Worm (Caenorhabditis elegans) whole organism, L2 larva: ENCODE measurements around the gene nape-1.

Source experiments
- C34F6.9 ChIP-seq: fragments of 150-350 bp; optimal IDR thresholded peaks from 2 replicates; lab custom pipeline; 2014; ENCODE audit warnings: missing biosample characterization, missing genetic modification characterization
- R02D3.7 ChIP-seq: fragments of 150-350 bp; optimal IDR thresholded peaks from 2 replicates; lab custom pipeline; 2014; ENCODE audit warnings: missing biosample characterization, missing genetic modification characterization
- ZK546.5 ChIP-seq: sonication (generic microtip); optimal IDR thresholded peaks from 2 replicates; lab custom pipeline; 2017; ENCODE audit warnings: missing biosample characterization, missing genetic modification characterization
- alr-1 ChIP-seq: fragments of 150-350 bp; optimal IDR thresholded peaks from 2 replicates; lab custom pipeline; 2014; ENCODE audit warnings: missing biosample characterization, missing genetic modification characterization
- aly-2 ChIP-seq: fragments of 150-350 bp; optimal IDR thresholded peaks from 2 replicates; lab custom pipeline; 2014; ENCODE audit warnings: missing biosample characterization, missing genetic modification characterization
- ama-1 ChIP-seq: fragments of 150-350 bp; optimal IDR thresholded peaks from 2 replicates; lab custom pipeline; 2018; ENCODE audit warnings: inconsistent platforms
- ceh-16 ChIP-seq: fragments of 150-350 bp; optimal IDR thresholded peaks from 2 replicates; lab custom pipeline; 2014; ENCODE audit warnings: missing biosample characterization, missing genetic modification characterization
- ceh-82 ChIP-seq: fragments of 150-350 bp; optimal IDR thresholded peaks from 2 replicates; lab custom pipeline; 2014; ENCODE audit warnings: missing biosample characterization, missing genetic modification characterization
- egl-27 ChIP-seq: sonication (generic microtip); optimal IDR thresholded peaks from 3 replicates; lab custom pipeline; 2017; ENCODE audit warnings: missing biosample characterization, missing genetic modification reagents, missing genetic modification characterization
- elt-1 ChIP-seq: fragments of 150-350 bp; optimal IDR thresholded peaks from 2 replicates; lab custom pipeline; 2014; ENCODE audit warnings: missing biosample characterization, missing genetic modification characterization
- fos-1 ChIP-seq: fragments of 150-350 bp; optimal IDR thresholded peaks from 2 replicates; lab custom pipeline; 2014; ENCODE audit warnings: missing biosample characterization, missing genetic modification characterization
- gmeb-1 ChIP-seq: fragments of 150-350 bp; optimal IDR thresholded peaks from 2 replicates; lab custom pipeline; 2014; ENCODE audit warnings: missing biosample characterization, missing genetic modification characterization
- lin-13 ChIP-seq: fragments of 150-350 bp; optimal IDR thresholded peaks from 2 replicates; lab custom pipeline; 2014; ENCODE audit warnings: missing biosample characterization, missing genetic modification reagents, missing genetic modification characterization
- lin-39 ChIP-seq: fragments of 150-350 bp; optimal IDR thresholded peaks from 2 replicates; lab custom pipeline; 2014; ENCODE audit warnings: missing biosample characterization, missing genetic modification reagents, missing genetic modification characterization
- mab-5 ChIP-seq: fragments of 150-350 bp; optimal IDR thresholded peaks from 2 replicates; lab custom pipeline; 2014; ENCODE audit warnings: missing biosample characterization, missing genetic modification characterization
- mbf-1 ChIP-seq: sonication (generic microtip); optimal IDR thresholded peaks from 2 replicates; lab custom pipeline; 2017; ENCODE audit warnings: missing biosample characterization, missing genetic modification characterization
- mdl-1 ChIP-seq, 2 experiments: fragments of 150-350 bp in 1 of 2; sonication (generic microtip) in 1 of 2; optimal IDR thresholded peaks; 2 replicates each; lab custom pipeline; 2017; ENCODE audit warnings: missing biosample characterization in 2 of 2, missing genetic modification characterization in 2 of 2
- nhr-11 ChIP-seq: fragments of 150-350 bp; optimal IDR thresholded peaks from 2 replicates; lab custom pipeline; 2014; ENCODE audit warnings: missing biosample characterization, missing genetic modification characterization
- nhr-12 ChIP-seq: fragments of 150-350 bp; optimal IDR thresholded peaks from 2 replicates; lab custom pipeline; 2014; ENCODE audit warnings: missing biosample characterization, missing genetic modification characterization
- nhr-129 ChIP-seq: fragments of 150-350 bp; optimal IDR thresholded peaks from 2 replicates; lab custom pipeline; 2014; ENCODE audit warnings: missing biosample characterization, missing genetic modification characterization
- nhr-6 ChIP-seq: fragments of 150-350 bp; optimal IDR thresholded peaks from 2 replicates; lab custom pipeline; 2014; ENCODE audit warnings: missing biosample characterization, missing genetic modification characterization
- nhr-77 ChIP-seq: fragments of 150-350 bp; optimal IDR thresholded peaks from 2 replicates; lab custom pipeline; 2014; ENCODE audit warnings: missing biosample characterization, missing genetic modification characterization
- peb-1 ChIP-seq: fragments of 150-350 bp; optimal IDR thresholded peaks from 2 replicates; lab custom pipeline; 2014; ENCODE audit warnings: missing biosample characterization, missing genetic modification characterization
- sem-4 ChIP-seq: fragments of 150-350 bp; optimal IDR thresholded peaks from 2 replicates; lab custom pipeline; 2014; ENCODE audit warnings: missing biosample characterization, missing genetic modification reagents, missing genetic modification characterization
- skn-1 ChIP-seq: sonication (generic microtip); optimal IDR thresholded peaks from 2 replicates; lab custom pipeline; 2017; ENCODE audit warnings: missing biosample characterization, missing genetic modification characterization
- sma-3 ChIP-seq: sonication (generic microtip); optimal IDR thresholded peaks from 2 replicates; lab custom pipeline; 2016; ENCODE audit warnings: missing genetic modification reagents, missing genetic modification characterization, missing compliant biosample characterization
- sma-9 ChIP-seq, 2 experiments: fragments of 150-350 bp in 1 of 2; sonication (generic microtip) in 1 of 2; optimal IDR thresholded peaks; 2 replicates each; lab custom pipeline; 2014 to 2016; ENCODE audit warnings: missing genetic modification characterization in 2 of 2, mild to moderate bottlenecking in 1 of 2, missing biosample characterization in 1 of 2, missing compliant biosample characterization in 1 of 2, missing genetic modification reagents in 1 of 2, moderate library complexity in 1 of 2
- snpc-4 ChIP-seq: fragments of 150-350 bp; optimal IDR thresholded peaks from 2 replicates; lab custom pipeline; 2014; ENCODE audit warnings: missing biosample characterization, missing genetic modification characterization
- unc-55 ChIP-seq: fragments of 150-350 bp; sonication (generic microtip); optimal IDR thresholded peaks from 3 replicates; lab custom pipeline; 2014; ENCODE audit warnings: missing biosample characterization, missing genetic modification reagents, missing genetic modification characterization
- unc-62 ChIP-seq: fragments of 150-350 bp; optimal IDR thresholded peaks from 2 replicates; lab custom pipeline; 2014; ENCODE audit warnings: missing biosample characterization, missing genetic modification reagents, missing genetic modification characterization
- zag-1 ChIP-seq: fragments of 150-350 bp; optimal IDR thresholded peaks from 2 replicates; lab custom pipeline; 2014; ENCODE audit warnings: missing biosample characterization, missing genetic modification characterization
- ztf-1 ChIP-seq: fragments of 200-800 bp; sonication (Bioruptor generic); conservative IDR thresholded peaks from 2 replicates; pipeline ENCODE4 v1.3.6; 2022; ENCODE audit warnings: missing genetic modification characterization, missing compliant biosample characterization
- ztf-4 ChIP-seq: fragments of 150-350 bp; optimal IDR thresholded peaks from 2 replicates; lab custom pipeline; 2014; ENCODE audit warnings: missing biosample characterization, missing genetic modification characterization

nape-1 gene

DNA sequence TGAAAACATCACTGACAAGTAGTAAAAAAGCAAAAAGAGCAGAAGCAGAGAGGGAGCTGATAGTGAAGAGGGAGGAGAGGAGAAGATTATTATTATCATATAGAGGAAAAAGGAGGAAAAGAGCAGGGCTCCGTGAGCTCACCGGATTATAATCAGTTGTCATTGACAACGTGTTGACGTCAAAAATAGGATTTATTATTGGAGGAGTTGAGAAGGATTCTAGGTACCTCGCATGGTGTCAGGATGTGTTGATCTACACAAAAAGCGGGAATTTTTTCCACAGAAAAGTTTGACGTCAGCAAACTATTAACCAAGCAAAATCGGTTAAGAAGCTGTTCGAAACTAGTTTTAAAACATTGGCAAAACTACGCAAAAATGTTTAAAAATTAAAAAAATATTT is 33.5 kb upstream of the nape-1 start:
- TF ChIP-seq elt-1 (tag; lab: Kevin White, UChicago) = no peak
- TF ChIP-seq nhr-129 = no peak
- no peak for TF ChIP-seq mdl-1 (tag; optimal IDR thresholded peaks at IDR 0.05; lab: Kevin White, UChicago)

DNA sequence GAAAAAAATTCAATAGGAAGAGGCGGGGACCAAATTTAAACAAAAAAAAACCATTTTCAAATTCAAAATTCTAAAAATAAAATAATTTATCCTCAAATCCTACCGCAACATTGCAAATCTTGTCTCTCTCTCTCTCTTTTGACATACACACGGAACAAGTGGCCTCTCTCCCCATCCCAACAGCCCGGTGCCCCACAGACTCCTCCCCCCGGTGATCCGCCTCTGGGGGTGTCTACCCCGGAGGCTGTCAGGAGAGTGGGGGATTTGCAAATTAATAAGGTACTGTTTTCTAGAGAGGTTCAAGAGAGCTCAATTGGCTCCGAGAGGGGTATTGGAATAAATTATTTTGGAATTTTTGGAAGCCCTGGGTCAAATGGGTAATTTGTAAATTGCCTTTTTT is 27.1 kb upstream of the nape-1 start:
- TF ChIP-seq zag-1 (tag; lab: Kevin White, UChicago) (no peak), mab-5 (tag; lab: Kevin White, UChicago) (no peak), unc-55 (GFP tag; lab: Kevin White, UChicago) (no peak), R02D3.7 (tag; lab: Kevin White, UChicago) (no peak), lin-13 (GFP tag; lab: Kevin White, UChicago) (no peak)

DNA sequence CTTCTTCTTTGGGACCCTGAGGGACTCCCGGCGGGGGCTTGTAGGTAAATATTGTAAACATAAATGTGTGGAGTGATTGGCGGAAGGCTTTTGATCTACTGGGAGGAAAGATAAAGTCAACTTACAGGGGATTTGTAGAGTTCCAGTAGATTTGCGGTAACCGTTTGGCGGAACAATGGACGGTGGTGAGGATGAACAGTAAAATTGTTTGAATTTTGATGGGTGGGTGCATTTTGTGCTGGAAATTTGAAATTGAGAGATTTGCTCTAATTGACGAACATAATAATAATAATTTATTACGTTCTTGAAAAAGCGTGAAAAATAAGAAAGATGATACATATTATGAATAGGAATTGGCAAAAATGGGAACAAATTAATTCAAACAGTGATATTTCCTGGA is 25.9 kb upstream of the nape-1 start, which contains the start of gene vab-2:
vab-2 (minus strand) TSS at position 238 of the 400 bp plus-strand sequence.
- TF ChIP-seq ceh-82 (tag; lab: Kevin White, UChicago) = no peak
- no peak for TF ChIP-seq ama-1 (lab: Kevin White, UChicago)
- no peak for TF ChIP-seq sma-9 (GFP tag; optimal IDR thresholded peaks at IDR 0.05; lab: Kevin White, UChicago)
- TF ChIP-seq sma-9 (tag; optimal IDR thresholded peaks at IDR 0.05; lab: Kevin White, UChicago) = no peak
- TF ChIP-seq nhr-77 = no peak
- no peak for TF ChIP-seq nhr-12 (tag; lab: Kevin White, UChicago)
- TF ChIP-seq ceh-16 (tag; lab: Kevin White, UChicago) = no peak
- TF ChIP-seq lin-39 (tag; lab: Kevin White, UChicago) = no peak
- TF ChIP-seq ZK546.5 (tag; lab: Kevin White, UChicago) = no peak
- no peak for TF ChIP-seq zag-1 (tag; lab: Kevin White, UChicago)
- no peak for TF ChIP-seq sma-3
- TF ChIP-seq mdl-1 (tag; optimal IDR thresholded peaks at IDR 0.05; lab: Kevin White, UChicago) = no peak
- TF ChIP-seq aly-2 = no peak
- no peak for TF ChIP-seq nhr-129
- no peak for TF ChIP-seq mab-5 (tag; lab: Kevin White, UChicago)
- no peak for TF ChIP-seq nhr-6 (tag; lab: Kevin White, UChicago)
- no peak for TF ChIP-seq skn-1
- no peak for TF ChIP-seq unc-62 (GFP tag; lab: Kevin White, UChicago)
- TF ChIP-seq peb-1 (tag; lab: Kevin White, UChicago) = no peak
- no peak for TF ChIP-seq gmeb-1 (tag; lab: Kevin White, UChicago)

DNA sequence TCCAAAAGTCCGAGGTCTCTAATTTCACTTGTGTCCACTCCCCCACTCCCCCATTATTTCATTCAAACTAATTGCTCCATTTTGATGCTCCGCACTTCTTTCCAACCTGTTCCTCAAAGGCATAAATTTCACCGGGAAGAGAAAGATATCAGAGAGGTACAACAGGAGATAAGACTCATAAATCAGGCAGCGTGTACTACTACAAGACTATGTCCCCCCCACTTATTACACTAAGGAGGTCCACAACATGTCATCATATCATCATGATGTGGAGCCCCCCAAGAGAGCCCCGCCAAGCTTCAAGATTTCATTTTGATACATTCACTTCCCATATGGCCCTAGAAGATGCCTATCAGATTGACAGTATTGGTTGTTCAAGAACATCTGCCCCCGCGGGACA is 24.8 kb upstream of the nape-1 start:
- TF ChIP-seq ZK546.5 (tag; lab: Kevin White, UChicago) (no peak), mbf-1 (tag; lab: Kevin White, UChicago) (no peak), gmeb-1 (tag; lab: Kevin White, UChicago) (no peak), ztf-1 (no peak), unc-62 (GFP tag; lab: Kevin White, UChicago) (no peak), egl-27 (tag; lab: Kevin White, UChicago) (no peak), mdl-1 (tag; optimal IDR thresholded peaks at IDR 0.05; lab: Kevin White, UChicago) (no peak), snpc-4 (tag; lab: Kevin White, UChicago) (no peak), elt-1 (tag; lab: Kevin White, UChicago) (no peak), alr-1 (tag; lab: Kevin White, UChicago) (no peak)

DNA sequence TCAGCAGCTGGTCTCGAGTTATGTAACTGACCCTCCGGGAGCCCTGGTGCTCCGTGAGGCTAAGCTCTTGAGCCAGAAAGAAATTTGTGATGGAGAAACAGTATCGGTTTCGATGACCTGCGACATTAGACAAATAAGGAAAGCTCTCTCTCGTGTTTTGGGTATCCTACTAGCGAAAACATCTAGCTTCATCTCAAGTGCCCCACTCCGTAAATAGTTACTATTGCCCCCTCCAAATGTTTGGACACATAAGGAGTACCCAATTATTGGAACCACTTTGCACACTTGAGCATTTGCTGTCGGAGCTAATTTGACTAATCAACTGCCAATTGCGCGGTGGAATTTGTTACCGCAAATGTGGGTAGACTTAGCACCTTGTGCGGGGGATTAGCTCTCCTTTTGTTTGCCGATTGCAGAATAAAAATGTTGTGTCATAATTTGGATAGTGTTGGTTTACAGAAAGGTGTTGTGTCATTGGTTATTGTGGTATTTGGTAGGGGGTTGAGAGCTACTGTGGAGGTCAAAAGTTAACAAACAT is 23.4 kb upstream of the nape-1 start:
- TF ChIP-seq mab-5 (tag; lab: Kevin White, UChicago) (no peak), ZK546.5 (tag; lab: Kevin White, UChicago) (no peak), elt-1 (tag; lab: Kevin White, UChicago) (no peak), mdl-1 (tag; optimal IDR thresholded peaks at IDR 0.05; lab: Kevin White, UChicago) (no peak), sem-4 (no peak), gmeb-1 (tag; lab: Kevin White, UChicago) (no peak), sma-9 (GFP tag; optimal IDR thresholded peaks at IDR 0.05; lab: Kevin White, UChicago) (no peak), sma-9 (tag; optimal IDR thresholded peaks at IDR 0.05; lab: Kevin White, UChicago) (no peak), C34F6.9 (tag; lab: Kevin White, UChicago) (no peak), unc-62 (GFP tag; lab: Kevin White, UChicago) (no peak), R02D3.7 (tag; lab: Kevin White, UChicago) (no peak), nhr-6 (tag; lab: Kevin White, UChicago) (no peak), skn-1 (no peak), lin-13 (GFP tag; lab: Kevin White, UChicago) (no peak), snpc-4 (tag; lab: Kevin White, UChicago) (no peak), fos-1 (tag; lab: Kevin White, UChicago) (no peak), nhr-11 (tag; lab: Kevin White, UChicago) (no peak), ztf-4 (tag; lab: Kevin White, UChicago) (no peak)
- TF ChIP-seq, all 48 proteins: peak for 0
